Worm (Caenorhabditis elegans) whole organism, L2 larva: Measurements from ENCODE around the gene nap-1.
A peak's percentile ranks its signal among the peaks of the same experiment; 100 is the strongest.

Experiments
- C34F6.9 ChIP-seq: fragments of 150-350 bp; optimal IDR thresholded peaks from 2 replicates; lab custom pipeline; 2014; ENCODE audit warnings: missing biosample characterization, missing genetic modification characterization
- F13H6.1 ChIP-seq: sonication (generic microtip); optimal IDR thresholded peaks from 2 replicates; lab custom pipeline; 2016; ENCODE audit warnings: missing genetic modification characterization, missing compliant biosample characterization
- R02D3.7 ChIP-seq: fragments of 150-350 bp; optimal IDR thresholded peaks from 2 replicates; lab custom pipeline; 2014; ENCODE audit warnings: missing biosample characterization, missing genetic modification characterization
- Y55F3AM.14 ChIP-seq: fragments of 200-800 bp; sonication (Bioruptor generic); optimal IDR thresholded peaks from 2 replicates; lab custom pipeline; 2018; ENCODE audit warnings: mild to moderate bottlenecking, missing genetic modification characterization, missing compliant biosample characterization
- alr-1 ChIP-seq: fragments of 150-350 bp; optimal IDR thresholded peaks from 2 replicates; lab custom pipeline; 2014; ENCODE audit warnings: missing biosample characterization, missing genetic modification characterization
- aly-2 ChIP-seq: fragments of 150-350 bp; optimal IDR thresholded peaks from 2 replicates; lab custom pipeline; 2014; ENCODE audit warnings: missing biosample characterization, missing genetic modification characterization
- ama-1 ChIP-seq: fragments of 150-350 bp; optimal IDR thresholded peaks from 2 replicates; lab custom pipeline; 2018; ENCODE audit warnings: inconsistent platforms
- blmp-1 ChIP-seq: sonication (generic microtip); optimal IDR thresholded peaks from 2 replicates; lab custom pipeline; 2017; ENCODE audit warnings: missing genetic modification characterization, mild to moderate bottlenecking, missing compliant biosample characterization, antibody characterized with exemption, moderate library complexity; ENCODE audit not compliant: insufficient read depth
- ceh-16 ChIP-seq: fragments of 150-350 bp; optimal IDR thresholded peaks from 2 replicates; lab custom pipeline; 2014; ENCODE audit warnings: missing biosample characterization, missing genetic modification characterization
- egl-27 ChIP-seq: sonication (generic microtip); optimal IDR thresholded peaks from 3 replicates; lab custom pipeline; 2017; ENCODE audit warnings: missing biosample characterization, missing genetic modification reagents, missing genetic modification characterization
- elt-1 ChIP-seq: fragments of 150-350 bp; optimal IDR thresholded peaks from 2 replicates; lab custom pipeline; 2014; ENCODE audit warnings: missing biosample characterization, missing genetic modification characterization
- elt-3 ChIP-seq: sonication (generic microtip); optimal IDR thresholded peaks from 2 replicates; lab custom pipeline; 2017; ENCODE audit warnings: missing biosample characterization, missing genetic modification characterization
- fos-1 ChIP-seq: fragments of 150-350 bp; optimal IDR thresholded peaks from 2 replicates; lab custom pipeline; 2014; ENCODE audit warnings: missing biosample characterization, missing genetic modification characterization
- gmeb-1 ChIP-seq: fragments of 150-350 bp; optimal IDR thresholded peaks from 2 replicates; lab custom pipeline; 2014; ENCODE audit warnings: missing biosample characterization, missing genetic modification characterization
- lin-13 ChIP-seq: fragments of 150-350 bp; optimal IDR thresholded peaks from 2 replicates; lab custom pipeline; 2014; ENCODE audit warnings: missing biosample characterization, missing genetic modification reagents, missing genetic modification characterization
- lsy-2 ChIP-seq, 2 experiments: fragments of 150-350 bp in 1 of 2; sonication (generic microtip) in 1 of 2; optimal IDR thresholded peaks; 2 replicates each; lab custom pipeline; 2014 to 2017; ENCODE audit warnings: missing biosample characterization in 2 of 2, missing genetic modification characterization in 2 of 2
- mab-5 ChIP-seq: fragments of 150-350 bp; optimal IDR thresholded peaks from 2 replicates; lab custom pipeline; 2014; ENCODE audit warnings: missing biosample characterization, missing genetic modification characterization
- mdl-1 ChIP-seq, 2 experiments: fragments of 150-350 bp in 1 of 2; sonication (generic microtip) in 1 of 2; optimal IDR thresholded peaks; 2 replicates each; lab custom pipeline; 2017; ENCODE audit warnings: missing biosample characterization in 2 of 2, missing genetic modification characterization in 2 of 2
- nhr-11 ChIP-seq: fragments of 150-350 bp; optimal IDR thresholded peaks from 2 replicates; lab custom pipeline; 2014; ENCODE audit warnings: missing biosample characterization, missing genetic modification characterization
- nhr-12 ChIP-seq: fragments of 150-350 bp; optimal IDR thresholded peaks from 2 replicates; lab custom pipeline; 2014; ENCODE audit warnings: missing biosample characterization, missing genetic modification characterization
- nhr-129 ChIP-seq: fragments of 150-350 bp; optimal IDR thresholded peaks from 2 replicates; lab custom pipeline; 2014; ENCODE audit warnings: missing biosample characterization, missing genetic modification characterization
- nhr-21 ChIP-seq: fragments of 150-350 bp; optimal IDR thresholded peaks from 2 replicates; lab custom pipeline; 2014; ENCODE audit warnings: missing biosample characterization, missing genetic modification characterization
- nhr-25 ChIP-seq: fragments of 150-350 bp; sonication (generic microtip); optimal IDR thresholded peaks from 3 replicates; lab custom pipeline; 2014; ENCODE audit warnings: missing biosample characterization, missing genetic modification characterization
- nhr-6 ChIP-seq: fragments of 150-350 bp; optimal IDR thresholded peaks from 2 replicates; lab custom pipeline; 2014; ENCODE audit warnings: missing biosample characterization, missing genetic modification characterization
- nhr-77 ChIP-seq: fragments of 150-350 bp; optimal IDR thresholded peaks from 2 replicates; lab custom pipeline; 2014; ENCODE audit warnings: missing biosample characterization, missing genetic modification characterization
- sem-4 ChIP-seq: fragments of 150-350 bp; optimal IDR thresholded peaks from 2 replicates; lab custom pipeline; 2014; ENCODE audit warnings: missing biosample characterization, missing genetic modification reagents, missing genetic modification characterization
- skn-1 ChIP-seq: sonication (generic microtip); optimal IDR thresholded peaks from 2 replicates; lab custom pipeline; 2017; ENCODE audit warnings: missing biosample characterization, missing genetic modification characterization
- sma-3 ChIP-seq: sonication (generic microtip); optimal IDR thresholded peaks from 2 replicates; lab custom pipeline; 2016; ENCODE audit warnings: missing genetic modification reagents, missing genetic modification characterization, missing compliant biosample characterization
- sma-9 ChIP-seq, 2 experiments: fragments of 150-350 bp in 1 of 2; sonication (generic microtip) in 1 of 2; optimal IDR thresholded peaks; 2 replicates each; lab custom pipeline; 2014 to 2016; ENCODE audit warnings: missing genetic modification characterization in 2 of 2, mild to moderate bottlenecking in 1 of 2, missing biosample characterization in 1 of 2, missing compliant biosample characterization in 1 of 2, missing genetic modification reagents in 1 of 2, moderate library complexity in 1 of 2
- snpc-4 ChIP-seq: fragments of 150-350 bp; optimal IDR thresholded peaks from 2 replicates; lab custom pipeline; 2014; ENCODE audit warnings: missing biosample characterization, missing genetic modification characterization
- unc-39 ChIP-seq: fragments of 150-350 bp; optimal IDR thresholded peaks from 2 replicates; lab custom pipeline; 2014; ENCODE audit warnings: missing biosample characterization, missing genetic modification characterization
- unc-62 ChIP-seq: fragments of 150-350 bp; optimal IDR thresholded peaks from 2 replicates; lab custom pipeline; 2014; ENCODE audit warnings: missing biosample characterization, missing genetic modification reagents, missing genetic modification characterization
- zag-1 ChIP-seq: fragments of 150-350 bp; optimal IDR thresholded peaks from 2 replicates; lab custom pipeline; 2014; ENCODE audit warnings: missing biosample characterization, missing genetic modification characterization
- ztf-1 ChIP-seq: fragments of 200-800 bp; sonication (Bioruptor generic); conservative IDR thresholded peaks from 2 replicates; pipeline ENCODE4 v1.3.6; 2022; ENCODE audit warnings: missing genetic modification characterization, missing compliant biosample characterization
- ztf-11 ChIP-seq: sonication (generic microtip); optimal IDR thresholded peaks from 2 replicates; lab custom pipeline; 2017; ENCODE audit warnings: missing biosample characterization, missing genetic modification characterization
- ztf-4 ChIP-seq: fragments of 150-350 bp; optimal IDR thresholded peaks from 2 replicates; lab custom pipeline; 2014; ENCODE audit warnings: missing biosample characterization, missing genetic modification characterization

The nap-1 gene

ce11 chrIV:8333988-8334863 lies 44.9 kb downstream of the nap-1 start, which contains the start of gene his-32:
Gene his-32 (plus strand): TSS chrIV:8334305.
- TF ChIP-seq R02D3.7 (tag; lab: Kevin White, UChicago) (no peak), mab-5 (tag; lab: Kevin White, UChicago) (peak; percentile 66), nhr-21 (tag; lab: Kevin White, UChicago) (peak; percentile 37), sem-4 (peak; percentile 75), fos-1 (peak; percentile 21), ceh-16 (tag; lab: Kevin White, UChicago) (peak; percentile 97), alr-1 (no peak), blmp-1 (tag; lab: Kevin White, UChicago) (no peak), nhr-129 (peak; percentile 68), lsy-2 (tag; optimal IDR thresholded peaks at IDR 0.05; lab: Kevin White, UChicago) (no peak), lin-13 (GFP tag; lab: Kevin White, UChicago) (peak; percentile 67), skn-1 (tag; lab: Kevin White, UChicago) (no peak), ama-1 (lab: Kevin White, UChicago) (no peak), ztf-1 (GFP tag; lab: Robert Waterston, UW) (no peak), unc-62 (GFP tag; lab: Kevin White, UChicago) (no peak), nhr-77 (tag; lab: Kevin White, UChicago) (no peak), nhr-25 (peak; percentile 95), sma-3 (GFP tag; lab: Kevin White, UChicago) (peak; percentile 55), nhr-12 (tag; lab: Kevin White, UChicago) (no peak), nhr-6 (peak; percentile 80), C34F6.9 (peak; percentile 30), ztf-4 (tag; lab: Kevin White, UChicago) (no peak), snpc-4 (tag; lab: Kevin White, UChicago) (no peak), sma-9 (GFP tag; optimal IDR thresholded peaks at IDR 0.05; lab: Kevin White, UChicago) (peak; percentile 5), sma-9 (tag; optimal IDR thresholded peaks at IDR 0.05; lab: Kevin White, UChicago) (no peak), Y55F3AM.14 (GFP tag; lab: Kevin White, UChicago) (no peak)

- no peak for TF ChIP-seq sma-9 (GFP tag; optimal IDR thresholded peaks at IDR 0.05; lab: Kevin White, UChicago)
- no peak for TF ChIP-seq sma-9 (tag; optimal IDR thresholded peaks at IDR 0.05; lab: Kevin White, UChicago)
- TF ChIP-seq snpc-4 (tag; lab: Kevin White, UChicago): no peak
- no peak for TF ChIP-seq ztf-11 (tag; lab: Kevin White, UChicago)
- TF ChIP-seq C34F6.9: no peak
- TF ChIP-seq sem-4: no peak
- TF ChIP-seq mdl-1 (tag; optimal IDR thresholded peaks at IDR 0.05; lab: Kevin White, UChicago): no peak
- no peak for TF ChIP-seq Y55F3AM.14 (GFP tag; lab: Kevin White, UChicago)
- TF ChIP-seq unc-39: no peak
- TF ChIP-seq unc-62 (GFP tag; lab: Kevin White, UChicago): no peak
- TF ChIP-seq elt-1: no peak
- no peak for TF ChIP-seq elt-3
- TF ChIP-seq egl-27 (tag; lab: Kevin White, UChicago): no peak
- no peak for TF ChIP-seq skn-1 (tag; lab: Kevin White, UChicago)
- TF ChIP-seq alr-1: no peak
- no peak for TF ChIP-seq blmp-1 (tag; lab: Kevin White, UChicago)
These were observed 45.3 kb downstream of the nap-1 start, which contains the start of gene his-31 for ce11 chrIV:8333954-8333987. Gene his-31 (minus strand): TSS chrIV:8333983.

- TF ChIP-seq gmeb-1: no peak
- TF ChIP-seq ama-1 (lab: Kevin White, UChicago): no peak
- TF ChIP-seq ztf-4 (tag; lab: Kevin White, UChicago): no peak
- TF ChIP-seq C34F6.9: no peak
- TF ChIP-seq ztf-11 (tag; lab: Kevin White, UChicago): no peak
- no peak for TF ChIP-seq snpc-4 (tag; lab: Kevin White, UChicago)
- no peak for TF ChIP-seq nhr-12 (tag; lab: Kevin White, UChicago)
- no peak for TF ChIP-seq elt-3
- TF ChIP-seq nhr-77 (tag; lab: Kevin White, UChicago): no peak
- no peak for TF ChIP-seq nhr-129
- TF ChIP-seq aly-2 (tag; lab: Kevin White, UChicago): no peak
- TF ChIP-seq nhr-21 (tag; lab: Kevin White, UChicago): no peak
- TF ChIP-seq nhr-6: no peak
- TF ChIP-seq nhr-25: no peak
- TF ChIP-seq sma-3 (GFP tag; lab: Kevin White, UChicago): no peak
- no peak for TF ChIP-seq zag-1 (tag; lab: Kevin White, UChicago)
- TF ChIP-seq nhr-11 (tag; lab: Kevin White, UChicago): no peak
- TF ChIP-seq alr-1: no peak
- no peak for TF ChIP-seq F13H6.1 (tag; lab: Kevin White, UChicago)
These were observed 45.6 kb downstream of the nap-1 start for ce11 chrIV:8333554-8333953.
